Worm (Caenorhabditis elegans): ENCODE results near the gene T28F3.5.

The T28F3.5 gene

DNA sequence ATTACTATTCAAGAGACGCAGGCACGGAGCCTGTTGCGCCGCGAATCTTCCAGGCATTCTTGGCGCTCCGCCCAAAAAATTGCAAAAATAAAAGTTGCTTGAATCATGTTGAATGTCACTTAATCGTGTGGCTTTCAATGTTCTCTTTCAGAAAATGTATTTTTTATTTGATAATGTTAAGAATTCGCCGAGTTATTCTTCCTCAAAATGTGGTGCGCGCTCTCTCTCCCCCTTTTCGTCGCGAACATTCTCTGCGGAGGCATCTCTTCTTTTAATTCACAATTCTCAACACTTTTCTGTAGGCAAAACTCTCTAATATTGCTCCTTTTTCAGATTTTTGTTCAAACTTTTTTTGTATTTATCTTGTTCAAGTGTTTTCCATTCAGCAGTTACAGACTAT lies 16.2 kb upstream of the T28F3.5 start (continued):
- TF ChIP-seq nhr-28 (tag; optimal IDR thresholded peaks at IDR 0.05) = peak; percentile 92
- TF ChIP-seq Y75B8A.6 (GFP tag; IDR thresholded peaks at IDR 0.05) = peak; percentile 89
- TF ChIP-seq lin-39 (tag; optimal IDR thresholded peaks at IDR 0.05) = peak; percentile 58
- TF ChIP-seq hlh-30 (tag; optimal IDR thresholded peaks at IDR 0.05; ENCODE audit: insufficient read depth) = peak; percentile 85
- TF ChIP-seq nhr-25 (tag; optimal IDR thresholded peaks at IDR 0.05; ENCODE audit: borderline replicate concordance, insufficient read depth) = peak; percentile 96
- peak; percentile 55 for TF ChIP-seq Y5F2A.4 (GFP tag; optimal IDR thresholded peaks at IDR 0.05)
- peak; percentile 89 for TF ChIP-seq snpc-1.2 (GFP tag; IDR thresholded peaks at IDR 0.05)
- peak; percentile 92 for TF ChIP-seq nhr-48 (tag; optimal IDR thresholded peaks at IDR 0.05)
- peak; percentile 10 to 80 for TF ChIP-seq daf-16 (GFP tag; optimal IDR thresholded peaks at IDR 0.05)
- TF ChIP-seq daf-16 (tag; optimal IDR thresholded peaks at IDR 0.05) = peak; percentile 39
- TF ChIP-seq F49E8.2 (tag; optimal IDR thresholded peaks at IDR 0.05; ENCODE audit: borderline replicate concordance) = peak; percentile 82
- peak; percentile 32 for TF ChIP-seq mxl-3 (GFP tag; optimal IDR thresholded peaks at IDR 0.05)
- peak; percentile 91 for TF ChIP-seq jun-1 (tag; optimal IDR thresholded peaks at IDR 0.05)
- no peak for TF ChIP-seq ztf-11 (tag; optimal IDR thresholded peaks at IDR 0.05)
- TF ChIP-seq hif-1 (tag; optimal IDR thresholded peaks at IDR 0.05) = peak; percentile 70 to 97
- TF ChIP-seq nhr-11 (tag; optimal IDR thresholded peaks at IDR 0.05) = peak; percentile 99
- peak; percentile 99 for TF ChIP-seq aha-1 (tag)
- peak; percentile 19 for TF ChIP-seq ceh-28 (tag; optimal IDR thresholded peaks at IDR 0.05)
- TF ChIP-seq sdz-12 (GFP tag; optimal IDR thresholded peaks at IDR 0.05) = peak; percentile 96
- peak; percentile 98 for TF ChIP-seq rbr-2 (tag; optimal IDR thresholded peaks at IDR 0.05)
- peak; percentile 81 for TF ChIP-seq nhr-41 (GFP tag; IDR thresholded peaks at IDR 0.05)
- TF ChIP-seq ces-1 (GFP tag; optimal IDR thresholded peaks at IDR 0.05) = peak; percentile 89
- peak; percentile 78 for TF ChIP-seq F10B5.3 (tag; optimal IDR thresholded peaks at IDR 0.05)
- no peak for TF ChIP-seq egl-27 (tag; optimal IDR thresholded peaks at IDR 0.05)
- peak; percentile 96 for TF ChIP-seq ceh-20 (GFP tag; IDR thresholded peaks at IDR 0.05)
- peak; percentile 97 for TF ChIP-seq hlh-11 (tag; optimal IDR thresholded peaks at IDR 0.05)
- peak in 1 of 2 experiments; percentile 66 for TF ChIP-seq ZK546.5 (tag; optimal IDR thresholded peaks at IDR 0.05)
- peak; percentile 98 for TF ChIP-seq hmg-1.1 (GFP tag; IDR thresholded peaks at IDR 0.05)
- no peak for TF ChIP-seq F26F4.8 (GFP tag; conservative IDR thresholded peaks at IDR 0.05)
- peak; percentile 88 for TF ChIP-seq saeg-2 (GFP tag; IDR thresholded peaks at IDR 0.05)
- peak; percentile 32 for TF ChIP-seq ceh-32 (tag; optimal IDR thresholded peaks at IDR 0.05; ENCODE audit: poor library complexity)
- TF ChIP-seq daf-8 (GFP tag; IDR thresholded peaks at IDR 0.05) = 0 out of 2 replicates have a peak, but pooled peaks have one; percentile 46
- TF ChIP-seq zfp-2 (tag; optimal IDR thresholded peaks at IDR 0.05) = peak; percentile 86
- TF ChIP-seq daf-12 (tag; optimal IDR thresholded peaks at IDR 0.05) = no peak
- TF ChIP-seq ceh-62 (tag; optimal IDR thresholded peaks at IDR 0.05) = no peak
- peak; percentile 90 for TF ChIP-seq lin-38 (GFP tag; IDR thresholded peaks at IDR 0.05)
- TF ChIP-seq dmd-9 (GFP tag; IDR thresholded peaks at IDR 0.05) = peak; percentile 92
- peak; percentile 76 for TF ChIP-seq skn-1 (tag; optimal IDR thresholded peaks at IDR 0.05)
- peak; percentile 12 to 82; a peak in 2 of 4 replicates for TF ChIP-seq madf-5 (GFP tag; IDR thresholded peaks at IDR 0.05)
- 0 out of 2 replicates have a peak, but pooled peaks have one; percentile 57 for TF ChIP-seq F44E2.7 (GFP tag; IDR thresholded peaks at IDR 0.05)
- TF ChIP-seq nhr-76 (tag; optimal IDR thresholded peaks at IDR 0.05) = peak; percentile 78
- peak; percentile 98 for TF ChIP-seq dve-1 (tag; optimal IDR thresholded peaks at IDR 0.05; ENCODE audit: insufficient read depth)
- peak; percentile 93 for TF ChIP-seq pha-4 (GFP tag; IDR thresholded peaks at IDR 0.05)
- TF ChIP-seq pha-4 (tag; optimal IDR thresholded peaks at IDR 0.05) = peak; percentile 46
- peak; percentile 63 for TF ChIP-seq ztf-7 (tag; optimal IDR thresholded peaks at IDR 0.05)
- TF ChIP-seq ZK337.2 (GFP tag; IDR thresholded peaks at IDR 0.05) = 0 out of 2 replicates have a peak, but pooled peaks have one; percentile 32
- TF ChIP-seq gei-8 (GFP tag; optimal IDR thresholded peaks at IDR 0.05) = peak; percentile 91
- peak; percentile 97 for TF ChIP-seq tra-1 (GFP tag; IDR thresholded peaks at IDR 0.05)
- peak; percentile 86 for TF ChIP-seq Y48G9A.11 (GFP tag; IDR thresholded peaks at IDR 0.05)
- peak; percentile 22 for TF ChIP-seq nhr-237 (tag; optimal IDR thresholded peaks at IDR 0.05)
- TF ChIP-seq zip-2 (tag; optimal IDR thresholded peaks at IDR 0.05) = peak; percentile 88
